Worm (Caenorhabditis elegans) whole organism, L4/young adult: ENCODE results near the gene T25F10.3.

Source experiments
- W03F9.2 ChIP-seq: fragments of 150-350 bp; optimal IDR thresholded peaks from 2 replicates; lab custom pipeline; 2014; ENCODE audit warnings: missing biosample characterization, missing genetic modification characterization
- dao-5 ChIP-seq: sonication (generic microtip); optimal IDR thresholded peaks from 2 replicates; lab custom pipeline; 2016; ENCODE audit warnings: missing genotype, missing genetic modification characterization, moderate library complexity, missing compliant biosample characterization
- him-1 ChIP-seq: sonication (generic microtip); optimal IDR thresholded peaks from 2 replicates; lab custom pipeline; 2016; ENCODE audit warnings: missing genotype, missing genetic modification reagents, missing genetic modification characterization, missing compliant biosample characterization

- no peak for TF ChIP-seq him-1 (tag; lab: Kevin White, UChicago)
- TF ChIP-seq dao-5: no peak
- no peak for TF ChIP-seq W03F9.2 (tag; lab: Kevin White, UChicago)
These were observed 33.6 kb downstream of the T25F10.3 start for ce11 chrV:6778457-6778856.
